Worm (Caenorhabditis elegans): ENCODE data around the gene rha-2.

Gene rha-2

DNA sequence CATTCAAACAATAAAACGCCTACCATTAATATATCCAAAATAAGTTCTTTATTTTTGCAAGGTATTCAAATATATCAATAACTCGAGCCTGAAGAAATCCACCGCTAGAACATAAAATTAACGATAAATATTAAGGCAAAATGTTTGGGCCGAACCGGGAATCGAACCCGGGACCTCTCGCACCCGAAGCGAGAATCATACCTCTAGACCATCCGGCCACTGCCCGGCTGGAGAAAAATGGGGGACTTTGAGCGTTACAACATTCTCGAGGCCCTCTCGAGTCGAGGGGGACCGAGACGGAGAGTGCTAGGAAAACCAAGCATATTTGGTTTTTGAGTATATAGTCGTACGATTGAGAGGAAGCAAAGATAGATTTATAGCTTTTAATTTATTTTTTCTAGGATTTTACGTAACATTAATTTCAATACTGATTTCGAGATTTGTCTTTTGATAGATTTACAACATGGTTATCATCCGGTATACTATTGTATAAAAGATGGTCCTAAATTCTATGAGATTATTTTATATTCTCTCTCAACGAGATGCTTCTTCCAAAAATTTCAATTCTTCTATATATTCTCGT, 36.0 kb upstream of the rha-2 start, which contains the start of gene flp-23:
Gene flp-23, plus strand, starts transcription at position 533 of the 583 bp plus-strand sequence.
- TF ChIP-seq mec-3 (tag; optimal IDR thresholded peaks at IDR 0.05; ENCODE audit: borderline replicate concordance) (no peak), ref-2 (tag; optimal IDR thresholded peaks at IDR 0.05) (peak; percentile 58), fkh-6 (tag; optimal IDR thresholded peaks at IDR 0.05) (peak; percentile 68), C08G9.2 (tag; optimal IDR thresholded peaks at IDR 0.05) (peak; percentile 39), ceh-48 (tag; optimal IDR thresholded peaks at IDR 0.05) (peak; percentile 60), sdc-2 (tag; optimal IDR thresholded peaks at IDR 0.05) (peak; percentile 53), unc-55 (GFP tag; optimal IDR thresholded peaks at IDR 0.05) (no peak), ets-4 (tag; optimal IDR thresholded peaks at IDR 0.05) (peak; percentile 6), pat-9 (tag; optimal IDR thresholded peaks at IDR 0.05) (peak; percentile 44), madf-2 (tag; optimal IDR thresholded peaks at IDR 0.05) (peak; percentile 59), ceh-45 (GFP tag; IDR thresholded peaks at IDR 0.05) (no peak), unc-86 (tag; optimal IDR thresholded peaks at IDR 0.05) (peak; percentile 63), lin-11 (tag; optimal IDR thresholded peaks at IDR 0.05) (peak; percentile 66), sox-2 (GFP tag; IDR thresholded peaks at IDR 0.05) (peak; percentile 53), ceh-22 (tag; optimal IDR thresholded peaks at IDR 0.05) (no peak), nfya-1 (tag; optimal IDR thresholded peaks at IDR 0.05) (peak; percentile 55), ceh-34 (tag; optimal IDR thresholded peaks at IDR 0.05) (peak; percentile 65), ceh-6 (GFP tag; optimal IDR thresholded peaks at IDR 0.05) (peak; percentile 59), ceh-9 (tag; optimal IDR thresholded peaks at IDR 0.05) (peak; percentile 34), sox-4 (tag; optimal IDR thresholded peaks at IDR 0.05) (peak; percentile 66), dmd-4 (tag; optimal IDR thresholded peaks at IDR 0.05; ENCODE audit: borderline replicate concordance) (peak; percentile 54), tbx-7 (tag; optimal IDR thresholded peaks at IDR 0.05) (peak; percentile 16), ahr-1 (tag; optimal IDR thresholded peaks at IDR 0.05) (no peak), ceh-2 (tag; optimal IDR thresholded peaks at IDR 0.05) (peak; percentile 41), pha-2 (tag; optimal IDR thresholded peaks at IDR 0.05) (peak; percentile 74), hlh-6 (tag; optimal IDR thresholded peaks at IDR 0.05) (peak; percentile 60), elt-2 (tag; optimal IDR thresholded peaks at IDR 0.05) (peak; percentile 63), pha-4 (tag; optimal IDR thresholded peaks at IDR 0.05) (no peak), tbx-2 (tag; optimal IDR thresholded peaks at IDR 0.05) (peak; percentile 70), T23F11.4 (GFP tag; optimal IDR thresholded peaks at IDR 0.05) (peak; percentile 51), pqm-1 (tag; optimal IDR thresholded peaks at IDR 0.05) (peak; percentile 17), eyg-1 (tag; optimal IDR thresholded peaks at IDR 0.05) (peak; percentile 54), che-1 (tag; optimal IDR thresholded peaks at IDR 0.05) (peak; percentile 79), unc-3 (GFP tag; conservative IDR thresholded peaks at IDR 0.05) (peak; percentile 65; the same call in 1 of the 2 replicates), unc-3 (tag; optimal IDR thresholded peaks at IDR 0.05) (peak; percentile 23), dve-1 (tag; optimal IDR thresholded peaks at IDR 0.05) (peak; percentile 62), hlh-13 (GFP tag; optimal IDR thresholded peaks at IDR 0.05) (no peak), odd-2 (tag; optimal IDR thresholded peaks at IDR 0.05) (no peak), unc-42 (tag; optimal IDR thresholded peaks at IDR 0.05) (no peak), ceh-14 (tag; optimal IDR thresholded peaks at IDR 0.05) (peak; percentile 41), zip-5 (tag; optimal IDR thresholded peaks at IDR 0.05) (peak; percentile 53), ceh-30 (tag; optimal IDR thresholded peaks at IDR 0.05) (no peak), ceh-19 (GFP tag; optimal IDR thresholded peaks at IDR 0.05) (peak; percentile 64), nhr-11 (tag; optimal IDR thresholded peaks at IDR 0.05) (no peak), pax-1 (tag; optimal IDR thresholded peaks at IDR 0.05) (no peak), K09A11.1 (tag; optimal IDR thresholded peaks at IDR 0.05; ENCODE audit: insufficient read depth) (peak; percentile 56), npax-4 (tag; optimal IDR thresholded peaks at IDR 0.05) (peak; percentile 60), ttx-3 (tag; optimal IDR thresholded peaks at IDR 0.05) (peak; percentile 57), hlh-8 (tag; optimal IDR thresholded peaks at IDR 0.05) (no peak), syd-9 (tag; optimal IDR thresholded peaks at IDR 0.05) (peak; percentile 6), C38D4.7 (GFP tag; optimal IDR thresholded peaks at IDR 0.05) (peak; percentile 54), rnt-1 (tag; optimal IDR thresholded peaks at IDR 0.05) (peak; percentile 33)

Measured in whole organism, late embryonic.